Fruit fly (Drosophila melanogaster) S2 (cell line): ENCODE results near the gene CG43330.

Experiments
- CG8478 ChIP-seq: fragments of >200 bp; optimal IDR thresholded peaks from 2 replicates; lab custom pipeline; 2018
- CTCF ChIP-seq, 2 experiments: fragments of >200 bp; optimal IDR thresholded peaks; 2 replicates each; lab custom pipeline; 2018

DNA sequence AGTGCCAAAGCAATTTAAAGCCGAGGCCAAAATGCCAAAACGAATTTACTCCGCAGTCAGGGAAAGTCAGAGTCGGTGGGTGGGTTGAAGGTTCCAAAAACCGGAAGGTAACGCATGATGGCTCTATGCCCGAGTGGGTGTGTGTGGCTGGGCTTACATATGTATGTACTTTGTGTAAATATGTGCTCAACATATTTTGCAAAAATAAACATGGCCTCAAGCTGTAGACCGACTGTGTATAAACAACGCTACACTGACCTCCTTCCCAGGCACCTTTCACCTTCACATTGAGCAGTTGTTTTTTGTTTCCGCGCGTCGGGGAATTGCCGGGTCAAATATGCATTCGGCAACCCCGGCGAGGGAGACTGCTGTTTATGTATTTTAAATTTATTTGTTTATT lies 15.8 kb upstream of the CG43330 start:
- no peak for TF ChIP-seq CG8478 (lab: Kevin White, UChicago)
- no peak for TF ChIP-seq CTCF (optimal IDR thresholded peaks at IDR 0.05; lab: Kevin White, UChicago)
